Worm (Caenorhabditis elegans) whole organism, L3 larva: ENCODE data around the gene npr-25.

Experiments used
- aly-2 ChIP-seq: fragments of 150-350 bp; optimal IDR thresholded peaks from 2 replicates; lab custom pipeline; 2014; ENCODE audit warnings: missing biosample characterization, missing genetic modification characterization
- ceh-16 ChIP-seq: sonication (generic microtip); optimal IDR thresholded peaks from 2 replicates; lab custom pipeline; 2017; ENCODE audit warnings: missing biosample characterization, missing genetic modification characterization
- elt-2 ChIP-seq: sonication (generic microtip); optimal IDR thresholded peaks from 2 replicates; lab custom pipeline; 2016; ENCODE audit warnings: missing genetic modification reagents, mild to moderate bottlenecking, missing genetic modification characterization, missing compliant biosample characterization
- lin-15B ChIP-seq: fragments of 150-350 bp; optimal IDR thresholded peaks from 2 replicates; lab custom pipeline; 2014; ENCODE audit warnings: missing biosample characterization, missing genetic modification characterization
- lin-39 ChIP-seq: fragments of 150-350 bp; optimal IDR thresholded peaks from 2 replicates; lab custom pipeline; 2018; ENCODE audit warnings: missing biosample characterization, missing genetic modification reagents, missing genetic modification characterization
- mml-1 ChIP-seq: fragments of 150-350 bp; sonication (generic microtip); optimal IDR thresholded peaks from 3 replicates; lab custom pipeline; 2014; ENCODE audit warnings: missing biosample characterization, missing genetic modification characterization
- pha-4 ChIP-seq: fragments of 150-350 bp; optimal IDR thresholded peaks from 2 replicates; lab custom pipeline; 2014; ENCODE audit warnings: missing biosample characterization, missing genetic modification reagents, missing genetic modification characterization
- pqm-1 ChIP-seq: fragments of 150-350 bp; optimal IDR thresholded peaks from 2 replicates; lab custom pipeline; 2017; ENCODE audit warnings: missing biosample characterization, missing genetic modification characterization, inconsistent platforms
- snpc-4 ChIP-seq: fragments of 150-350 bp; optimal IDR thresholded peaks from 2 replicates; lab custom pipeline; 2014; ENCODE audit warnings: missing biosample characterization, missing genetic modification characterization

DNA sequence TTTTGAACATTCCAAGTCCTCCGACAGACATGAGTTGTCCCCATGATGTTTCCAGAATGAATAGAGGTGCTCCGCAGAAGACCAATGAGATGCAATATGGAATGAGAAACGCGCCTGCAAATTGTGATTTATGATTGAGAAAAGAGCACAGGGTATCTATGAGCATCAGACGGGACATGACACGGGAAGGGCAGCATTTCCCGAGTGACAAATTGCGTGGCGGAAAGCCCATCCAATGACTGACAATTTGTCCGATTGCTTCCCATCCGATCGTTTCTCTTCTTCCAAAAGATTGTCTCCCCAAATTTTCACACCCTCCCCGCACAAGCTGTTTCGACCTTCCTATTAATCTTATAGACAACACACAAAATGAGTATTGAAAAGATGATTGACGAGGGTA is 45.0 kb downstream of the npr-25 start:
- TF ChIP-seq aly-2 (tag; lab: Kevin White, UChicago) (no peak), snpc-4 (tag; lab: Kevin White, UChicago) (no peak), pqm-1 (tag; lab: Kevin White, UChicago) (no peak), elt-2 (tag; lab: Kevin White, UChicago) (no peak), ceh-16 (tag; lab: Kevin White, UChicago) (no peak), pha-4 (tag; lab: Kevin White, UChicago) (no peak), mml-1 (no peak), lin-39 (no peak), lin-15B (tag; lab: Kevin White, UChicago) (no peak)
